Worm (Caenorhabditis elegans) whole organism, mixed stage, embryonic: ENCODE results near the gene mfsd-13.2.

ENCODE experiments used
- lin-13 ChIP-seq: fragments of 150-350 bp; optimal IDR thresholded peaks from 2 replicates; lab custom pipeline; 2014; ENCODE audit warnings: missing biosample characterization, missing genetic modification characterization
- nhr-237 ChIP-seq: fragments of 150-350 bp; optimal IDR thresholded peaks from 2 replicates; lab custom pipeline; 2014; ENCODE audit warnings: missing biosample characterization, missing genetic modification characterization
- nhr-76 ChIP-seq: sonication (generic microtip); optimal IDR thresholded peaks from 2 replicates; lab custom pipeline; 2017; ENCODE audit warnings: missing biosample characterization, missing genetic modification characterization
- pha-4 ChIP-seq: fragments of 150-350 bp; optimal IDR thresholded peaks from 2 replicates; lab custom pipeline; 2018; ENCODE audit warnings: missing biosample characterization, missing genetic modification reagents, missing genetic modification characterization
- snpc-4 ChIP-seq: fragments of 150-350 bp; optimal IDR thresholded peaks from 2 replicates; lab custom pipeline; 2014; ENCODE audit warnings: missing biosample characterization, missing genetic modification characterization

DNA sequence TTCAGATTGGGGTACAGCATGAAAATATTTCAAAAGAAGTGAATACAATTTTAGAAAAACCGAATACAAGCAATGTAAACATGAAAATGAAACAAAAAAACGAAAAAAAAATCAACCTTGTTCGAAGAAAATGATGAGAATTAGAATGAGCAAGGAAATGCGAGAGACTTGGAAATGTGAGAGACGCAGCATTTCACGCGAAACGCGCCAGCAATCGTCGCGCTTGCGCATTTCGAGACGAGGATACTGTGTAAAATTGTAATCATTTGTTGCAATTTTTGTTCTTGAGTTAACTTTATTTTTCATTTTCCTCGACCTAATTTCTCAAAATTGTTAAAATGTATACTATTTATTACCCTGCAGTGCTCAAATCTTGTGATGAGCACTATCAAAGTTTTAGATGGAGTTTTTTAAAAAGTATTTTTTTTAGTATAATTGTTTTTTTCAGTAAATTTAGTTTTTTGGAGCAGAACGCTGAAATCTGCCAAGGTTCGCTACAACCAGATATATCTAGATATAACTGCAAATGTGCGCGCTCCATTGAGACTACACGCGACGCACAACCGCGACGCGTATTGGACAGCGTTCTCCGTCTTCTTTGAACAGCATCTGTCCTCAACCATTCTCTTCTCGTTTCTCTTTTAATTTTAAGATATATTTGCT is 13.5 kb downstream of the mfsd-13.2 start, which contains the start of gene fust-1:
- TF ChIP-seq snpc-4 (tag; lab: Kevin White, UChicago) = no peak
- TF ChIP-seq lin-13 = peak; percentile 94
- no peak for TF ChIP-seq nhr-76 (tag; lab: Kevin White, UChicago)
- TF ChIP-seq nhr-237 = peak; percentile 92
- TF ChIP-seq pha-4 (tag; lab: Kevin White, UChicago) = peak; percentile 97
